Worm (Caenorhabditis elegans): ENCODE data around the gene pms-2.
A peak's percentile ranks its signal among the peaks of the same experiment; 100 is the strongest.

The pms-2 gene

DNA sequence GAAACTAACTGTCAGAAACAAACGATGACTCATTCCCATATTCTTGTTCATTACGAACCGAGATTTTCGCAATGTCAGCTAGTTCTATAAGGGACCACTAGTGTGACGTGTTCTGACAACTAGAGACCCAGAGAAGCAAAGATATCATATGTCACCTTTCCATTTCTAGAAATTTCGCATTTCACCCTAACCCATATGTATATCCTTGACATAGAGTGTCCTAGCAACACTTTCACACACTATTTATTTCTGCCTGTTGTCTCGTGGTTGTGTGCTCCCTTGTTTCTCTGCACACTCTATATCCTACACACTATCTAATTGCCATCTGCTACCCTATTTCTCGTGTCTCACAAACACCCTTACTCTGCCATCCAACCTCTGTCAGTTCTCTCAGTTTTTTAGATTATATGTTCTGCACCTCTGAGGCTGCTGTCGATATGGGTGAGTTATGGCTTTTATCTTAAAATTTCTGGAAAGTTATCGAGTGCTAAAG, 21.4 kb downstream of the pms-2 start, which contains the start of the genes F38B7.17 and F38B7.3 (continued):
- TF ChIP-seq ceh-8 (GFP tag; optimal IDR thresholded peaks at IDR 0.05) (peak; percentile 56), dpl-1 (GFP tag; optimal IDR thresholded peaks at IDR 0.05) (peak; percentile 26 to 39 (median 34)), lsy-2 (tag; optimal IDR thresholded peaks at IDR 0.05) (peak; percentile 53 to 68), nhr-11 (tag; optimal IDR thresholded peaks at IDR 0.05) (peak; percentile 67), hlh-4 (tag; optimal IDR thresholded peaks at IDR 0.05) (no peak), sox-4 (tag; optimal IDR thresholded peaks at IDR 0.05) (peak; percentile 39), nhr-47 (tag; optimal IDR thresholded peaks at IDR 0.05) (peak; percentile 79), hlh-17 (GFP tag; optimal IDR thresholded peaks at IDR 0.05; ENCODE audit: borderline replicate concordance) (no peak), C34B4.2 (tag; optimal IDR thresholded peaks at IDR 0.05) (no peak), efl-1 (optimal IDR thresholded peaks at IDR 0.05) (peak; percentile 72 to 77), efl-1 (GFP tag; optimal IDR thresholded peaks at IDR 0.05 in 1 of 2) (peak; percentile 43 to 92), egl-27 (tag; optimal IDR thresholded peaks at IDR 0.05) (no peak), F16B12.6 (tag; optimal IDR thresholded peaks at IDR 0.05) (no peak), elt-3 (tag; optimal IDR thresholded peaks at IDR 0.05) (no peak), ceh-90 (tag; optimal IDR thresholded peaks at IDR 0.05) (no peak), isw-1 (GFP tag; IDR thresholded peaks at IDR 0.05) (peak; percentile 25; the same call in 1 of the 2 replicates), lin-39 (tag; optimal IDR thresholded peaks at IDR 0.05) (no peak), mab-9 (GFP tag; IDR thresholded peaks at IDR 0.05) (no peak), hpl-2 (GFP tag; optimal IDR thresholded peaks at IDR 0.05) (no peak), tbx-2 (tag; optimal IDR thresholded peaks at IDR 0.05) (no peak), egl-13 (tag; optimal IDR thresholded peaks at IDR 0.05) (no peak), lin-13 (GFP tag; optimal IDR thresholded peaks at IDR 0.05) (peak; percentile 8), unc-98 (GFP tag; IDR thresholded peaks at IDR 0.05) (no peak), nhr-19 (GFP tag; conservative IDR thresholded peaks at IDR 0.05) (peak; percentile 19; the same call in 1 of the 2 replicates), aly-2 (tag; optimal IDR thresholded peaks at IDR 0.05) (no peak), unc-62 (GFP tag; optimal IDR thresholded peaks at IDR 0.05) (no peak), fos-1 (tag; optimal IDR thresholded peaks at IDR 0.05) (peak; percentile 46), efl-3 (GFP tag; optimal IDR thresholded peaks at IDR 0.05) (no peak), ets-5 (GFP tag; IDR thresholded peaks at IDR 0.05) (0 out of 2 replicates have a peak, but pooled peaks have one; percentile 64), tlp-1 (tag; optimal IDR thresholded peaks at IDR 0.05) (no peak), nhr-84 (tag; optimal IDR thresholded peaks at IDR 0.05) (no peak), alr-1 (tag; optimal IDR thresholded peaks at IDR 0.05; ENCODE audit: borderline replicate concordance) (no peak), blmp-1 (tag; optimal IDR thresholded peaks at IDR 0.05) (peak; percentile 66), lir-3 (tag; optimal IDR thresholded peaks at IDR 0.05; ENCODE audit: poor library complexity) (peak; percentile 43), C04F5.9 (tag; optimal IDR thresholded peaks at IDR 0.05) (no peak), snpc-4 (tag; optimal IDR thresholded peaks at IDR 0.05) (peak; percentile 18), C16A3.4 (tag; optimal IDR thresholded peaks at IDR 0.05) (no peak), grh-1 (GFP tag; IDR thresholded peaks at IDR 0.05) (no peak), swsn-7 (tag; optimal IDR thresholded peaks at IDR 0.05) (peak; percentile 77), zag-1 (tag; optimal IDR thresholded peaks at IDR 0.05) (no peak), ceh-63 (GFP tag; optimal IDR thresholded peaks at IDR 0.05) (no peak), pqm-1 (tag; optimal IDR thresholded peaks at IDR 0.05) (no peak), zip-4 (GFP tag; optimal IDR thresholded peaks at IDR 0.05) (no peak), elt-2 (tag; optimal IDR thresholded peaks at IDR 0.05) (peak; percentile 66), skn-1 (tag; optimal IDR thresholded peaks at IDR 0.05) (peak; percentile 50), pax-3 (tag; optimal IDR thresholded peaks at IDR 0.05) (peak; percentile 54), rnt-1 (tag; optimal IDR thresholded peaks at IDR 0.05) (peak; percentile 47), unc-30 (tag; optimal IDR thresholded peaks at IDR 0.05) (no peak), jun-1 (tag; optimal IDR thresholded peaks at IDR 0.05) (no peak)

Data from whole organism, L1 larva.